Worm (Caenorhabditis elegans) whole organism, mixed stage, embryonic: ENCODE measurements around the gene srj-6.

ENCODE experiments used
- blmp-1 ChIP-seq: fragments of 150-350 bp; optimal IDR thresholded peaks from 2 replicates; lab custom pipeline; 2014; ENCODE audit warnings: missing biosample characterization, missing genetic modification characterization
- ceh-43 ChIP-seq: fragments of 200-800 bp; sonication (Bioruptor generic); optimal IDR thresholded peaks from 2 replicates; lab custom pipeline; 2018; ENCODE audit warnings: mild to moderate bottlenecking, missing genetic modification characterization, moderate library complexity, missing compliant biosample characterization
- elt-1 ChIP-seq: sonication (generic microtip); optimal IDR thresholded peaks from 2 replicates; lab custom pipeline; 2017; ENCODE audit warnings: missing genetic modification characterization, mild to moderate bottlenecking, missing compliant biosample characterization, antibody characterized with exemption, moderate library complexity, borderline replicate concordance; ENCODE audit not compliant: insufficient read depth
- elt-3 ChIP-seq: fragments of 150-350 bp; optimal IDR thresholded peaks from 2 replicates; lab custom pipeline; 2014; ENCODE audit warnings: missing biosample characterization, missing genetic modification characterization
- flh-1 ChIP-seq: fragments of 200-800 bp; sonication (Bioruptor generic); optimal IDR thresholded peaks from 2 replicates; lab custom pipeline; 2018; ENCODE audit warnings: mild to moderate bottlenecking, missing genetic modification characterization, moderate library complexity, missing compliant biosample characterization
- hlh-1 ChIP-seq: fragments of 150-350 bp; optimal IDR thresholded peaks from 2 replicates; lab custom pipeline; 2014; ENCODE audit warnings: missing biosample characterization, missing genetic modification reagents, missing genetic modification characterization
- lsy-2 ChIP-seq: fragments of 150-350 bp; optimal IDR thresholded peaks from 2 replicates; lab custom pipeline; 2014; ENCODE audit warnings: missing biosample characterization, missing genetic modification characterization
- mab-5 ChIP-seq: fragments of 150-350 bp; optimal IDR thresholded peaks from 2 replicates; lab custom pipeline; 2014; ENCODE audit warnings: missing biosample characterization, missing genetic modification characterization
- mep-1 ChIP-seq: fragments of 150-350 bp; optimal IDR thresholded peaks from 2 replicates; lab custom pipeline; 2017; ENCODE audit warnings: missing biosample characterization, missing genetic modification reagents, missing genetic modification characterization, inconsistent platforms
- mls-2 ChIP-seq: sonication (generic microtip); optimal IDR thresholded peaks from 2 replicates; lab custom pipeline; 2016; ENCODE audit warnings: mild to moderate bottlenecking, missing genetic modification characterization, moderate library complexity, missing compliant biosample characterization
- nhr-2 ChIP-seq: fragments of 150-350 bp; optimal IDR thresholded peaks from 2 replicates; lab custom pipeline; 2014; ENCODE audit warnings: missing biosample characterization, missing genetic modification characterization
- nhr-237 ChIP-seq: fragments of 150-350 bp; optimal IDR thresholded peaks from 2 replicates; lab custom pipeline; 2014; ENCODE audit warnings: missing biosample characterization, missing genetic modification characterization
- snpc-4 ChIP-seq: fragments of 150-350 bp; optimal IDR thresholded peaks from 2 replicates; lab custom pipeline; 2014; ENCODE audit warnings: missing biosample characterization, missing genetic modification characterization
- sptf-1 ChIP-seq: sonication (generic microtip); optimal IDR thresholded peaks from 2 replicates; lab custom pipeline; 2017; ENCODE audit warnings: mild to moderate bottlenecking, missing genetic modification characterization, moderate library complexity, missing compliant biosample characterization
- tbx-8 ChIP-seq: fragments of 200-800 bp; sonication (Bioruptor generic); optimal IDR thresholded peaks from 2 replicates; lab custom pipeline; 2018; ENCODE audit warnings: mild to moderate bottlenecking, missing genetic modification characterization, moderate library complexity, missing compliant biosample characterization
- unc-120 ChIP-seq: sonication (generic microtip); optimal IDR thresholded peaks from 2 replicates; lab custom pipeline; 2017; ENCODE audit warnings: missing genetic modification characterization, missing compliant biosample characterization; ENCODE audit not compliant: poor library complexity, severe bottlenecking
- ztf-11 ChIP-seq: fragments of 150-350 bp; optimal IDR thresholded peaks from 2 replicates; lab custom pipeline; 2014; ENCODE audit warnings: missing biosample characterization, missing genetic modification characterization

srj-6 gene

ce11 chrV:604105-604504 lies 50.2 kb downstream of the srj-6 start, which contains the start of gene srlf-37:
Gene srlf-37 (minus strand): TSS chrV:604205.
- TF ChIP-seq mls-2 (tag; lab: Kevin White, UChicago) (no peak), tbx-8 (GFP tag; lab: Kevin White, UChicago) (no peak), hlh-1 (tag; lab: Kevin White, UChicago) (no peak), snpc-4 (no peak), mab-5 (tag; lab: Kevin White, UChicago) (no peak), flh-1 (GFP tag; lab: Kevin White, UChicago) (no peak), mep-1 (tag; lab: Kevin White, UChicago) (no peak), elt-1 (tag; lab: Kevin White, UChicago) (no peak), ztf-11 (tag; lab: Kevin White, UChicago) (no peak), elt-3 (no peak), lsy-2 (tag; lab: Kevin White, UChicago) (no peak), ceh-43 (no peak), sptf-1 (tag; lab: Kevin White, UChicago) (no peak), unc-120 (tag; lab: Kevin White, UChicago) (no peak), nhr-237 (tag; lab: Kevin White, UChicago) (no peak), blmp-1 (tag; lab: Kevin White, UChicago) (no peak), nhr-2 (no peak)
